Fruit fly (Drosophila melanogaster) whole organism, embryonic: ENCODE data around the gene Dus3.
A peak's percentile ranks its signal among the peaks of the same experiment; 100 is the strongest.

Experiments
- Bgb ChIP-seq: fragments of 200-800 bp; sonication (Bioruptor generic); IDR thresholded peaks from 2 replicates; pipeline ENCODE4 v1.3.6; 2022; ENCODE audit warnings: missing biosample characterization, missing genetic modification characterization; ENCODE audit not compliant: partially characterized antibody
- CG10209 ChIP-seq: fragments of 200-800 bp; sonication (Bioruptor generic); optimal IDR thresholded peaks from 3 replicates; lab custom pipeline; 2017; ENCODE audit warnings: missing biosample characterization, mild to moderate bottlenecking, missing genetic modification characterization, missing genetic modification reagents
- CG10267 ChIP-seq: fragments of 200-800 bp; sonication (Bioruptor generic); optimal IDR thresholded peaks from 2 replicates; lab custom pipeline; 2018; ENCODE audit warnings: missing biosample characterization, mild to moderate bottlenecking, missing genetic modification characterization, moderate library complexity
- CG12155 ChIP-seq: fragments of 200-800 bp; sonication (Bioruptor generic); optimal IDR thresholded peaks from 3 replicates; lab custom pipeline; 2016; ENCODE audit warnings: missing biosample characterization, missing genetic modification characterization
- CG12219 ChIP-seq: fragments of 200-800 bp; sonication (Bioruptor generic); optimal IDR thresholded peaks from 3 replicates; lab custom pipeline; 2018; ENCODE audit warnings: missing biosample characterization, mild to moderate bottlenecking, missing genetic modification characterization
- CG13624 ChIP-seq: fragments of 200-800 bp; sonication (Bioruptor generic); optimal IDR thresholded peaks from 2 replicates; lab custom pipeline; 2016; ENCODE audit warnings: missing biosample characterization, missing genetic modification characterization
- CG15073 ChIP-seq: fragments of 200-800 bp; sonication (Bioruptor generic); optimal IDR thresholded peaks from 2 replicates; lab custom pipeline; 2016; ENCODE audit warnings: missing biosample characterization, missing genetic modification characterization
- CG1603 ChIP-seq: fragments of 200-800 bp; sonication (Bioruptor generic); optimal IDR thresholded peaks from 2 replicates; lab custom pipeline; 2019; ENCODE audit warnings: missing biosample characterization, mild to moderate bottlenecking, missing genetic modification characterization, moderate library complexity
- CG16815 ChIP-seq: fragments of 200-800 bp; sonication (Bioruptor generic); optimal IDR thresholded peaks from 3 replicates; lab custom pipeline; 2017; ENCODE audit warnings: missing biosample characterization, mild to moderate bottlenecking, missing genetic modification characterization
- CG17361 ChIP-seq: fragments of 200-800 bp; sonication (Bioruptor generic); IDR thresholded peaks from 3 replicates; pipeline ENCODE4 v1.3.6; 2022; ENCODE audit warnings: missing biosample characterization, missing genetic modification characterization
- CG17385 ChIP-seq: fragments of 200-800 bp; sonication (Bioruptor generic); optimal IDR thresholded peaks from 3 replicates; lab custom pipeline; 2018; ENCODE audit warnings: missing biosample characterization, mild to moderate bottlenecking, missing genetic modification characterization
- CG18011 ChIP-seq: fragments of 200-800 bp; sonication (Bioruptor generic); optimal IDR thresholded peaks from 2 replicates; lab custom pipeline; 2017; ENCODE audit warnings: missing biosample characterization, missing genetic modification characterization, mild to moderate bottlenecking, moderate library complexity, missing genotype
- CG2889 ChIP-seq: fragments of 200-800 bp; sonication (Bioruptor generic); IDR thresholded peaks from 3 replicates; pipeline ENCODE4 v1.3.6; 2022; ENCODE audit warnings: missing biosample characterization, missing genetic modification characterization
- CG32532 ChIP-seq: fragments of 200-800 bp; sonication (Bioruptor generic); IDR thresholded peaks from 2 replicates; pipeline ENCODE4 v1.3.6; 2022; ENCODE audit warnings: missing biosample characterization, missing genetic modification characterization
- CG3995 ChIP-seq: fragments of 200-800 bp; sonication (Bioruptor generic); optimal IDR thresholded peaks from 3 replicates; lab custom pipeline; 2016; ENCODE audit warnings: missing biosample characterization, missing genetic modification characterization
- CG6683 ChIP-seq: fragments of 200-800 bp; sonication (Bioruptor generic); optimal IDR thresholded peaks from 2 replicates; lab custom pipeline; 2017; ENCODE audit warnings: missing biosample characterization, mild to moderate bottlenecking, missing genetic modification characterization, missing genetic modification reagents
- CG7271 ChIP-seq: fragments of 200-800 bp; sonication (Bioruptor generic); optimal IDR thresholded peaks from 2 replicates; lab custom pipeline; 2018; ENCODE audit warnings: missing biosample characterization, mild to moderate bottlenecking, missing genetic modification characterization, moderate library complexity
- CG7357 ChIP-seq: fragments of 200-800 bp; sonication (Bioruptor generic); IDR thresholded peaks from 3 replicates; pipeline ENCODE4 v1.3.6; 2022; ENCODE audit warnings: missing biosample characterization, missing genetic modification characterization
- CG8765 ChIP-seq: fragments of 200-800 bp; sonication (Bioruptor generic); IDR thresholded peaks from 2 replicates; pipeline ENCODE4 v1.3.6; 2022; ENCODE audit warnings: missing biosample characterization, missing genetic modification characterization
- CG9797 ChIP-seq: fragments of 200-800 bp; sonication (Bioruptor generic); optimal IDR thresholded peaks from 3 replicates; lab custom pipeline; 2018; ENCODE audit warnings: missing biosample characterization, mild to moderate bottlenecking, missing genetic modification characterization
- D19A ChIP-seq: fragments of 200-800 bp; optimal IDR thresholded peaks from 3 replicates; lab custom pipeline; 2019; ENCODE audit warnings: missing biosample characterization, mild to moderate bottlenecking, missing genetic modification characterization, moderate library complexity
- Dek ChIP-seq: fragments of 200-800 bp; sonication (Bioruptor generic); optimal IDR thresholded peaks from 3 replicates; lab custom pipeline; 2019; ENCODE audit warnings: missing biosample characterization, mild to moderate bottlenecking, missing genetic modification characterization, moderate library complexity
- Dref ChIP-seq: fragments of 200-800 bp; sonication (Bioruptor generic); IDR thresholded peaks from 2 replicates; pipeline ENCODE4 v1.3.6; 2022; ENCODE audit warnings: missing biosample characterization, missing genetic modification characterization
- Ets65A ChIP-seq: fragments of 200-800 bp; sonication (Bioruptor generic); peaks from one replicate; lab custom pipeline; 2016; ENCODE audit warnings: missing biosample characterization, missing genetic modification characterization
- HLH4C ChIP-seq: fragments of 200-800 bp; sonication (Bioruptor generic); IDR thresholded peaks from 3 replicates; pipeline ENCODE4 v1.3.6; 2022; ENCODE audit warnings: missing biosample characterization, missing genetic modification characterization; ENCODE audit not compliant: partially characterized antibody
- Hr3 ChIP-seq: fragments of 200-800 bp; sonication (Bioruptor generic); optimal IDR thresholded peaks from 3 replicates; lab custom pipeline; 2016; ENCODE audit warnings: missing biosample characterization, missing genetic modification characterization
- Hr78 ChIP-seq, 2 experiments: fragments of 200-800 bp in 1 of 2; fragments of >200 bp in 1 of 2; sonication (Bioruptor generic) in 1 of 2; optimal IDR thresholded peaks; 2 replicates each; lab custom pipeline; 2017 to 2019; ENCODE audit warnings: missing biosample characterization in 2 of 2, missing genetic modification characterization in 2 of 2, mild to moderate bottlenecking in 1 of 2, moderate library complexity in 1 of 2
- Hsf ChIP-seq: fragments of 200-800 bp; sonication (Bioruptor generic); optimal IDR thresholded peaks from 3 replicates; lab custom pipeline; 2016; ENCODE audit warnings: missing biosample characterization, missing genetic modification characterization
- Opbp ChIP-seq: fragments of 200-800 bp; sonication (Bioruptor generic); IDR thresholded peaks from 3 replicates; pipeline ENCODE4 v1.3.6; 2022; ENCODE audit warnings: missing biosample characterization, missing genetic modification characterization; ENCODE audit not compliant: partially characterized antibody
- Ravus ChIP-seq: fragments of 200-800 bp; sonication (Bioruptor generic); IDR thresholded peaks from 2 replicates; pipeline ENCODE4 v1.3.6; 2022; ENCODE audit warnings: missing biosample characterization, missing genetic modification characterization
- Sry-δ ChIP-seq: fragments of 200-800 bp; sonication (Bioruptor generic); optimal IDR thresholded peaks from 2 replicates; lab custom pipeline; 2016; ENCODE audit warnings: missing biosample characterization, missing genetic modification characterization
- bcd ChIP-seq: fragments of 200-800 bp; sonication (Bioruptor generic); optimal IDR thresholded peaks from 2 replicates; lab custom pipeline; 2017; ENCODE audit warnings: missing biosample characterization, mild to moderate bottlenecking, missing genetic modification characterization
- corto ChIP-seq: fragments of 200-800 bp; sonication (Bioruptor generic); optimal IDR thresholded peaks from 2 replicates; lab custom pipeline; 2016; ENCODE audit warnings: missing biosample characterization, mild to moderate bottlenecking, missing genetic modification characterization, moderate library complexity
- crol ChIP-seq: fragments of 200-800 bp; sonication (Bioruptor generic); IDR thresholded peaks from 2 replicates; pipeline ENCODE4 v1.3.6; 2022; ENCODE audit warnings: missing biosample characterization, missing genetic modification characterization
- emc ChIP-seq: fragments of 200-800 bp; sonication (Bioruptor generic); optimal IDR thresholded peaks from 2 replicates; lab custom pipeline; 2016; ENCODE audit warnings: missing biosample characterization, missing genetic modification characterization
- eve ChIP-seq, 2 experiments: fragments of >200 bp; optimal IDR thresholded peaks; 2 replicates each; lab custom pipeline; 2017; ENCODE audit warnings: missing biosample characterization in 2 of 2, missing genetic modification characterization in 2 of 2
- eyg ChIP-seq: fragments of 200-800 bp; sonication (Bioruptor generic); optimal IDR thresholded peaks from 3 replicates; lab custom pipeline; 2016; ENCODE audit warnings: missing biosample characterization, missing genetic modification characterization
- gem ChIP-seq: fragments of 200-800 bp; sonication (Bioruptor generic); optimal IDR thresholded peaks from 2 replicates; lab custom pipeline; 2019; ENCODE audit warnings: missing biosample characterization, mild to moderate bottlenecking, missing genetic modification characterization, moderate library complexity
- hbn ChIP-seq: fragments of 200-800 bp; sonication (Bioruptor generic); IDR thresholded peaks from 2 replicates; pipeline ENCODE4 v1.3.6; 2022; ENCODE audit warnings: missing biosample characterization, missing genetic modification characterization; ENCODE audit not compliant: partially characterized antibody
- ind ChIP-seq: fragments of 200-800 bp; sonication (Bioruptor generic); optimal IDR thresholded peaks from 3 replicates; lab custom pipeline; 2016; ENCODE audit warnings: missing biosample characterization, missing genetic modification characterization
- insv ChIP-seq, 2 experiments: fragments of 200-800 bp; sonication (Bioruptor generic); optimal IDR thresholded peaks; 3 replicates each; lab custom pipeline; 2016 to 2018; ENCODE audit warnings: missing biosample characterization in 2 of 2, missing genetic modification characterization in 2 of 2
- inv ChIP-seq: fragments of 200-800 bp; sonication (Bioruptor generic); IDR thresholded peaks from 2 replicates; pipeline ENCODE4 v1.3.6; 2022; ENCODE audit warnings: missing biosample characterization, missing genetic modification characterization; ENCODE audit not compliant: partially characterized antibody
- odd ChIP-seq: fragments of 200-800 bp; sonication (Bioruptor generic); optimal IDR thresholded peaks from 2 replicates; lab custom pipeline; 2017; ENCODE audit warnings: missing biosample characterization, mild to moderate bottlenecking, missing genetic modification characterization
- org-1 ChIP-seq: fragments of 200-800 bp; sonication (Bioruptor generic); optimal IDR thresholded peaks from 2 replicates; lab custom pipeline; 2017; ENCODE audit warnings: missing biosample characterization, missing genetic modification characterization
- salm ChIP-seq: fragments of 200-800 bp; sonication (Bioruptor generic); optimal IDR thresholded peaks from 2 replicates; lab custom pipeline; 2018; ENCODE audit warnings: missing biosample characterization, mild to moderate bottlenecking, missing genetic modification characterization
- so ChIP-seq: fragments of 200-800 bp; sonication (Bioruptor generic); IDR thresholded peaks from 3 replicates; pipeline ENCODE4 v1.3.6; 2022; ENCODE audit warnings: missing biosample characterization, missing genetic modification characterization
- stwl ChIP-seq: fragments of 200-800 bp; sonication (Bioruptor generic); optimal IDR thresholded peaks from 3 replicates; lab custom pipeline; 2018; ENCODE audit warnings: missing biosample characterization, mild to moderate bottlenecking, missing genetic modification characterization, moderate library complexity
- sug ChIP-seq: fragments of 200-800 bp; optimal IDR thresholded peaks from 2 replicates; lab custom pipeline; 2019; ENCODE audit warnings: missing biosample characterization, mild to moderate bottlenecking, missing genetic modification characterization, moderate library complexity

Dus3 gene

DNA sequence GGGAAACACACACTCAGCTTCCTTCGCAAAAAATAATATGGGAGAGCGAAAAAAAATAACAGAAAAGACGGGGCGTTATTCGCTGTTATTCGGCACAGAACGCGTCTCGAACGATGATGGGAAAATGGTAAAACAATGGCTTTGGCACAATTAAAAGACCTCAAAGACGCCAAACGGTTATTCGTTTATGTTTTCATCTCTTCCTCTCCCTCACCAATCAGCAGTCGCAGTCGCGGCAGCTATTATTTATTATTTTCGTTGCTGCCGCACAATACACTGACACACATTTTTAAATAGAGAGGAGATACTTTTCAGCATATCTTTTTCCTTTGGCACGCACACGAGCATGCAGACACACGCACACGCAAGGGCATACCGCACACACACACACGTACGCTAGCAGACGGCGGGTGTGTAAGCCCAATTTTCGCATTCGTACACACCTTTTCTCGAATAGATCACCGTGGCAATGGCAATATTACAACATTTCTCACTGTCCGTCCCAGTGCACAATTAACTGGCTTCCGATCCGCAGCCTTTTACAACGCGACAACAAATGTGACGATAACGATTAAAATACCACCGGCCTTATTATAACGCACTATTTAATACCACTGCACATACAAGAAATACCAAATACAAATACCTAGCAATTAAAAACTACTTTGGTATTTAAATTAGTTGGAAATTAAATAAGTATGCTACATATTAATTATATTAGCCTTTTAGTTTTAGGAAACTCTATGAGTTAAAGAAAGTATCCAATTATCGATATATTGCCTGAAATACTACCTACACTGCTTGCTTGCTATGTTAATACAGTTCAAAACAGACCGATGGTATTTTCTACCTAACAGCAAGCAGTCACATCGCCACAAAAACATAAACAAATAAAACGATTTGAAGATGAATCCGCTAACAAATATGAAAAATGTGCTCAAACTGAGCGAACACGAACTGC is 32.9 kb downstream of the Dus3 start, which contains the start of the genes CdGAPr and CG10466 (continued):
- TF ChIP-seq D19A (tag; lab: Kevin White, UChicago) (peak; percentile 50), CG18011 (GFP tag; lab: Kevin White, UChicago) (no peak), CG6683 (GFP tag; lab: Kevin White, UChicago) (no peak), gem (tag; lab: Kevin White, UChicago) (peak; percentile 20), hbn (no peak), corto (GFP tag; lab: Kevin White, UChicago) (no peak), salm (tag; lab: Kevin White, UChicago) (peak; percentile 7), CG17385 (GFP tag; lab: Kevin White, UChicago) (no peak), Dref (GFP tag; lab: Robert Waterston, UW) (peak; percentile 60), CG13624 (GFP tag; lab: Kevin White, UChicago) (no peak), CG10209 (GFP tag; lab: Kevin White, UChicago) (no peak), CG12219 (GFP tag; lab: Kevin White, UChicago) (no peak), Opbp (no peak; the same call in 2 of the 3 replicates), CG17361 (peak; percentile 68; the same call in 2 of the 3 replicates), CG3995 (GFP tag; lab: Kevin White, UChicago) (no peak), CG8765 (GFP tag; lab: Robert Waterston, UW) (no peak), CG32532 (peak; percentile 42; the same call in 1 of the 2 replicates), CG16815 (GFP tag; lab: Kevin White, UChicago) (no peak), bcd (GFP tag; lab: Kevin White, UChicago) (no peak), odd (peak; percentile 54), CG1603 (tag; lab: Kevin White, UChicago) (peak; percentile 11), Hr3 (peak; percentile 17), Hr78 (GFP tag; optimal IDR thresholded peaks at IDR 0.05; lab: Kevin White, UChicago) (no peak), Dek (tag; lab: Kevin White, UChicago) (no peak), Bgb (GFP tag; lab: Robert Waterston, UW) (no peak; the same call in 1 of the 2 replicates), CG7271 (peak; percentile 62), CG9797 (peak; percentile 92), ind (no peak), Sry-δ (GFP tag; lab: Kevin White, UChicago) (peak; percentile 55), CG2889 (GFP tag; lab: Robert Waterston, UW) (no peak), stwl (tag; lab: Kevin White, UChicago) (peak; percentile 84), CG12155 (GFP tag; lab: Kevin White, UChicago) (no peak), insv (GFP tag; optimal IDR thresholded peaks at IDR 0.05; lab: Kevin White, UChicago) (peak in 1 of 2 experiments; percentile 9), Ets65A (GFP tag; lab: Kevin White, UChicago) (peak; percentile 80), Hsf (GFP tag; lab: Kevin White, UChicago) (peak; percentile 0), so (GFP tag; lab: Robert Waterston, UW) (no peak), Ravus (GFP tag; lab: Robert Waterston, UW) (no peak), emc (GFP tag; lab: Kevin White, UChicago) (no peak), inv (no peak), CG10267 (tag; lab: Kevin White, UChicago) (peak; percentile 65), sug (no peak), org-1 (GFP tag; lab: Kevin White, UChicago) (no peak), eve (GFP tag; optimal IDR thresholded peaks at IDR 0.05; lab: Kevin White, UChicago) (peak in 1 of 2 experiments; percentile 71), crol (GFP tag; lab: Robert Waterston, UW) (0 out of 2 replicates have a peak, but pooled peaks have one; percentile 21), CG7357 (GFP tag; lab: Robert Waterston, UW) (no peak), eyg (GFP tag; lab: Kevin White, UChicago) (no peak), CG15073 (GFP tag; lab: Kevin White, UChicago) (no peak), HLH4C (peak; percentile 38; the same call in 1 of the 3 replicates)
